Worm (Caenorhabditis elegans) whole organism, mixed stage, embryonic: Measurements from ENCODE around the gene F41G3.5.

Experiments
- ceh-43 ChIP-seq: fragments of 200-800 bp; sonication (Bioruptor generic); optimal IDR thresholded peaks from 2 replicates; lab custom pipeline; 2018; ENCODE audit warnings: mild to moderate bottlenecking, missing genetic modification characterization, moderate library complexity, missing compliant biosample characterization
- elt-3 ChIP-seq: fragments of 150-350 bp; optimal IDR thresholded peaks from 2 replicates; lab custom pipeline; 2014; ENCODE audit warnings: missing biosample characterization, missing genetic modification characterization
- ham-2 ChIP-seq: fragments of 200-800 bp; sonication (Bioruptor generic); optimal IDR thresholded peaks from 2 replicates; lab custom pipeline; 2018; ENCODE audit warnings: mild to moderate bottlenecking, missing genetic modification characterization, missing compliant biosample characterization
- lin-13 ChIP-seq: fragments of 150-350 bp; optimal IDR thresholded peaks from 2 replicates; lab custom pipeline; 2014; ENCODE audit warnings: missing biosample characterization, missing genetic modification characterization
- mab-5 ChIP-seq: fragments of 150-350 bp; optimal IDR thresholded peaks from 2 replicates; lab custom pipeline; 2014; ENCODE audit warnings: missing biosample characterization, missing genetic modification characterization
- mep-1 ChIP-seq: fragments of 150-350 bp; optimal IDR thresholded peaks from 2 replicates; lab custom pipeline; 2017; ENCODE audit warnings: missing biosample characterization, missing genetic modification reagents, missing genetic modification characterization, inconsistent platforms
- nhr-12 ChIP-seq: fragments of 150-350 bp; optimal IDR thresholded peaks from 2 replicates; lab custom pipeline; 2014; ENCODE audit warnings: missing biosample characterization, missing genetic modification characterization
- pha-4 ChIP-seq: fragments of 150-350 bp; optimal IDR thresholded peaks from 2 replicates; lab custom pipeline; 2018; ENCODE audit warnings: missing biosample characterization, missing genetic modification reagents, missing genetic modification characterization
- snpc-4 ChIP-seq: fragments of 150-350 bp; optimal IDR thresholded peaks from 2 replicates; lab custom pipeline; 2014; ENCODE audit warnings: missing biosample characterization, missing genetic modification characterization
- sptf-1 ChIP-seq: sonication (generic microtip); optimal IDR thresholded peaks from 2 replicates; lab custom pipeline; 2017; ENCODE audit warnings: mild to moderate bottlenecking, missing genetic modification characterization, moderate library complexity, missing compliant biosample characterization
- unc-62 ChIP-seq: fragments of 150-350 bp; optimal IDR thresholded peaks from 2 replicates; lab custom pipeline; 2014; ENCODE audit warnings: missing biosample characterization, missing genetic modification reagents, missing genetic modification characterization

ce11 chrII:6706552-6707091 lies 39.9 kb upstream of the F41G3.5 start:
- TF ChIP-seq ham-2 (GFP tag; lab: Kevin White, UChicago) (no peak), ceh-43 (GFP tag; lab: Kevin White, UChicago) (no peak), elt-3 (tag; lab: Kevin White, UChicago) (no peak), pha-4 (tag; lab: Kevin White, UChicago) (no peak), unc-62 (GFP tag; lab: Kevin White, UChicago) (no peak), mab-5 (tag; lab: Kevin White, UChicago) (no peak), nhr-12 (no peak), snpc-4 (no peak), mep-1 (tag; lab: Kevin White, UChicago) (no peak), lin-13 (no peak), sptf-1 (no peak)
